Worm (Caenorhabditis elegans) whole organism, L4 larva: ENCODE data around the gene sumv-1.
"Not testable (repeated sequence)": the region's sequence is repeated elsewhere in the genome, so short reads cannot be mapped to it uniquely, and the experiment has no call there.

Experiments used
- F10B5.3 ChIP-seq: sonication (generic microtip); optimal IDR thresholded peaks from 2 replicates; lab custom pipeline; 2016; ENCODE audit warnings: mild to moderate bottlenecking, missing genetic modification characterization, missing compliant biosample characterization
- F49E8.2 ChIP-seq: sonication (generic microtip); optimal IDR thresholded peaks from 2 replicates; lab custom pipeline; 2016; ENCODE audit warnings: missing compliant biosample characterization, mild to moderate bottlenecking, missing genetic modification characterization, borderline replicate concordance
- Y48G9A.11 ChIP-seq: fragments of 200-800 bp; sonication (Bioruptor generic); IDR thresholded peaks from 2 replicates; pipeline ENCODE4 v1.3.6; 2022; ENCODE audit warnings: missing genetic modification reagents, missing genetic modification characterization, missing compliant biosample characterization
- arid-1 ChIP-seq: fragments of 200-800 bp; sonication (Bioruptor generic); conservative IDR thresholded peaks from 2 replicates; pipeline ENCODE4 v1.3.6; 2022; ENCODE audit warnings: missing genetic modification reagents, missing genetic modification characterization, missing compliant biosample characterization
- dmd-6 ChIP-seq: fragments of 200-800 bp; sonication (Bioruptor generic); IDR thresholded peaks from 2 replicates; pipeline ENCODE4 v1.3.6; 2022; ENCODE audit warnings: missing genetic modification reagents, missing genetic modification characterization, missing compliant biosample characterization
- dmd-8 ChIP-seq: fragments of 200-800 bp; sonication (Bioruptor generic); IDR thresholded peaks from 2 replicates; pipeline ENCODE4 v1.3.6; 2022; ENCODE audit warnings: missing genetic modification characterization, missing compliant biosample characterization
- dmd-9 ChIP-seq: fragments of 200-800 bp; sonication (Bioruptor generic); IDR thresholded peaks from 2 replicates; pipeline ENCODE4 v1.3.6; 2022; ENCODE audit warnings: missing genetic modification reagents, missing genetic modification characterization, missing compliant biosample characterization
- dpl-1 ChIP-seq: fragments of 150-350 bp; optimal IDR thresholded peaks from 2 replicates; lab custom pipeline; 2014; ENCODE audit warnings: missing biosample characterization, missing genetic modification reagents, missing genetic modification characterization
- duxl-1 ChIP-seq: sonication (generic microtip); optimal IDR thresholded peaks from 2 replicates; lab custom pipeline; 2016; ENCODE audit warnings: mild to moderate bottlenecking, missing genetic modification characterization, moderate library complexity, missing compliant biosample characterization; ENCODE audit not compliant: poor library complexity
- gei-8 ChIP-seq: fragments of 200-800 bp; sonication (Bioruptor generic); optimal IDR thresholded peaks from 2 replicates; lab custom pipeline; 2018; ENCODE audit warnings: mild to moderate bottlenecking, missing genetic modification characterization, missing compliant biosample characterization
- hif-1 ChIP-seq, 2 experiments: sonication (generic microtip); optimal IDR thresholded peaks; 2 replicates each; lab custom pipeline; 2016 to 2017; ENCODE audit warnings: missing compliant biosample characterization in 2 of 2, missing genetic modification characterization in 2 of 2, missing genetic modification reagents in 2 of 2, missing genotype in 2 of 2, mild to moderate bottlenecking in 1 of 2
- hlh-30 ChIP-seq: sonication (generic microtip); optimal IDR thresholded peaks from 2 replicates; lab custom pipeline; 2017; ENCODE audit warnings: antibody characterized with exemption, mild to moderate bottlenecking, missing genetic modification characterization, missing compliant biosample characterization; ENCODE audit not compliant: insufficient read depth
- hmg-1.1 ChIP-seq: fragments of 200-800 bp; sonication (Bioruptor generic); IDR thresholded peaks from 2 replicates; pipeline ENCODE4 v1.3.6; 2022; ENCODE audit warnings: missing genetic modification reagents, missing genetic modification characterization, missing compliant biosample characterization
- lin-1 ChIP-seq: fragments of 200-800 bp; sonication (Bioruptor generic); IDR thresholded peaks from 2 replicates; pipeline ENCODE4 v1.3.6; 2022; ENCODE audit warnings: missing genetic modification reagents, missing genetic modification characterization, missing compliant biosample characterization
- lin-13 ChIP-seq: fragments of 150-350 bp; optimal IDR thresholded peaks from 2 replicates; lab custom pipeline; 2014; ENCODE audit warnings: missing biosample characterization, missing genetic modification reagents, missing genetic modification characterization
- lin-15B ChIP-seq: fragments of 150-350 bp; sonication (generic microtip); optimal IDR thresholded peaks from 3 replicates; lab custom pipeline; 2014; ENCODE audit warnings: missing biosample characterization, missing genetic modification characterization
- lin-29 ChIP-seq: fragments of 200-800 bp; sonication (Bioruptor generic); IDR thresholded peaks from 2 replicates; pipeline ENCODE4 v1.3.6; 2022; ENCODE audit warnings: missing genetic modification reagents, missing genetic modification characterization, missing compliant biosample characterization
- lsy-2 ChIP-seq, 2 experiments: fragments of 150-350 bp in 1 of 2; sonication (generic microtip) in 1 of 2; optimal IDR thresholded peaks; 2 replicates each; lab custom pipeline; 2014 to 2017; ENCODE audit warnings: missing biosample characterization in 2 of 2, missing genetic modification characterization in 2 of 2
- madf-5 ChIP-seq, 2 experiments: fragments of 200-800 bp; sonication (Bioruptor generic); IDR thresholded peaks; 2 replicates each; pipeline ENCODE4 v1.3.6; 2022; ENCODE audit warnings: missing compliant biosample characterization in 2 of 2, missing genetic modification characterization in 2 of 2
- madf-9 ChIP-seq: fragments of 200-800 bp; sonication (Bioruptor generic); conservative IDR thresholded peaks from 2 replicates; pipeline ENCODE4 v1.3.6; 2022; ENCODE audit warnings: missing genetic modification reagents, missing genetic modification characterization, missing compliant biosample characterization
- mdt-29 ChIP-seq: fragments of 200-800 bp; sonication (Bioruptor generic); IDR thresholded peaks from 2 replicates; pipeline ENCODE4 v1.3.6; 2022; ENCODE audit warnings: missing genetic modification reagents, missing genetic modification characterization, missing compliant biosample characterization
- mxl-3 ChIP-seq: fragments of 200-800 bp; sonication (Bioruptor generic); optimal IDR thresholded peaks from 2 replicates; lab custom pipeline; 2018; ENCODE audit warnings: mild to moderate bottlenecking, missing genetic modification characterization, missing compliant biosample characterization
- nhr-41 ChIP-seq: fragments of 200-800 bp; sonication (Bioruptor generic); IDR thresholded peaks from 2 replicates; pipeline ENCODE4 v1.3.6; 2022; ENCODE audit warnings: missing genetic modification reagents, missing genetic modification characterization, missing compliant biosample characterization
- nhr-6 ChIP-seq: fragments of 150-350 bp; optimal IDR thresholded peaks from 2 replicates; lab custom pipeline; 2014; ENCODE audit warnings: missing biosample characterization, missing genetic modification characterization
- nhr-77 ChIP-seq: fragments of 150-350 bp; optimal IDR thresholded peaks from 2 replicates; lab custom pipeline; 2014; ENCODE audit warnings: missing biosample characterization, missing genetic modification characterization
- pha-4 ChIP-seq, 2 experiments: fragments of 150-350 bp in 1 of 2; fragments of 200-800 bp in 1 of 2; sonication (Bioruptor generic) in 1 of 2; IDR thresholded peaks in 1 of 2; optimal IDR thresholded peaks in 1 of 2; 2 replicates each; pipeline versions ENCODE4 v1.3.6 to Lab custom; 2014 to 2022; ENCODE audit warnings: missing genetic modification characterization in 2 of 2, missing genetic modification reagents in 2 of 2, missing biosample characterization in 1 of 2, missing compliant biosample characterization in 1 of 2
- php-3 ChIP-seq: fragments of 200-800 bp; sonication (Bioruptor generic); IDR thresholded peaks from 2 replicates; pipeline ENCODE4 v1.3.6; 2022; ENCODE audit warnings: missing genetic modification reagents, missing genetic modification characterization, missing compliant biosample characterization
- rbr-2 ChIP-seq: sonication (generic microtip); optimal IDR thresholded peaks from 2 replicates; lab custom pipeline; 2016; ENCODE audit warnings: missing genotype, missing genetic modification characterization, missing compliant biosample characterization
- saeg-2 ChIP-seq: fragments of 200-800 bp; sonication (Bioruptor generic); IDR thresholded peaks from 2 replicates; pipeline ENCODE4 v1.3.6; 2022; ENCODE audit warnings: missing genetic modification reagents, missing genetic modification characterization, missing compliant biosample characterization
- set-16 ChIP-seq: fragments of 200-800 bp; sonication (Bioruptor generic); IDR thresholded peaks from 2 replicates; pipeline ENCODE4 v1.3.6; 2022; ENCODE audit warnings: missing genetic modification reagents, missing genetic modification characterization, missing compliant biosample characterization
- spr-1 ChIP-seq: sonication (generic microtip); optimal IDR thresholded peaks from 2 replicates; lab custom pipeline; 2016; ENCODE audit warnings: mild to moderate bottlenecking, missing genetic modification characterization, missing compliant biosample characterization
- vab-7 ChIP-seq: fragments of 200-800 bp; sonication (Bioruptor generic); IDR thresholded peaks from 2 replicates; pipeline ENCODE4 v1.3.6; 2022; ENCODE audit warnings: missing genetic modification reagents, missing genetic modification characterization, missing compliant biosample characterization
- zag-1 ChIP-seq: fragments of 150-350 bp; optimal IDR thresholded peaks from 2 replicates; lab custom pipeline; 2014; ENCODE audit warnings: missing biosample characterization, missing genetic modification characterization
- zfp-2 ChIP-seq: sonication (generic microtip); optimal IDR thresholded peaks from 2 replicates; lab custom pipeline; 2016; ENCODE audit warnings: mild to moderate bottlenecking, missing genetic modification characterization, missing compliant biosample characterization
- zfp-3 ChIP-seq: fragments of 200-800 bp; sonication (Bioruptor generic); conservative IDR thresholded peaks from 2 replicates; pipeline ENCODE4 v1.3.6; 2022; ENCODE audit warnings: missing genetic modification reagents, missing genetic modification characterization, missing compliant biosample characterization
- zip-11 ChIP-seq: fragments of 200-800 bp; sonication (Bioruptor generic); IDR thresholded peaks from 2 replicates; pipeline ENCODE4 v1.3.6; 2022; ENCODE audit warnings: missing genetic modification characterization, missing compliant biosample characterization
- ztf-11 ChIP-seq: fragments of 150-350 bp; optimal IDR thresholded peaks from 2 replicates; lab custom pipeline; 2014; ENCODE audit warnings: missing biosample characterization, missing genetic modification characterization

Gene sumv-1

ce11 chrIII:5211137-5211648, 42.8 kb downstream of the sumv-1 start (continued):
- peak; percentile 86 for TF ChIP-seq mxl-3 (GFP tag; lab: Kevin White, UChicago)
- TF ChIP-seq zip-11 (GFP tag; lab: Robert Waterston, UW), result 0 out of 2 replicates have a peak, but pooled peaks have one; percentile 68
- peak; percentile 53; the same call in 1 of the 2 replicates for TF ChIP-seq zfp-3
- peak; percentile 78 for TF ChIP-seq rbr-2 (tag; lab: Kevin White, UChicago)
- TF ChIP-seq mdt-29 (GFP tag; lab: Robert Waterston, UW), result peak; percentile 76
- peak; percentile 41 to 62 for TF ChIP-seq hif-1 (tag; optimal IDR thresholded peaks at IDR 0.05; lab: Kevin White, UChicago)
- 0 out of 2 replicates have a peak, but pooled peaks have one; percentile 59 for TF ChIP-seq saeg-2 (GFP tag; lab: Robert Waterston, UW)
- peak; percentile 70 for TF ChIP-seq lin-13 (GFP tag; lab: Kevin White, UChicago)
- TF ChIP-seq php-3 (GFP tag; lab: Robert Waterston, UW), result peak; percentile 76
- TF ChIP-seq hmg-1.1 (GFP tag; lab: Robert Waterston, UW), result peak; percentile 81; the same call in 1 of the 2 replicates
- peak; percentile 27 for TF ChIP-seq nhr-77 (tag; lab: Kevin White, UChicago)
- TF ChIP-seq pha-4 (GFP tag; IDR thresholded peaks at IDR 0.05; lab: Robert Waterston, UW), result peak; percentile 82
- not testable (repeated sequence) for TF ChIP-seq pha-4 (tag; optimal IDR thresholded peaks at IDR 0.05; lab: Kevin White, UChicago)
- TF ChIP-seq Y48G9A.11 (GFP tag; lab: Robert Waterston, UW), result peak; percentile 70; the same call in 1 of the 2 replicates
- TF ChIP-seq lin-1 (GFP tag; lab: Robert Waterston, UW), result peak; percentile 73
- TF ChIP-seq zfp-2 (tag; lab: Kevin White, UChicago), result peak; percentile 11
- TF ChIP-seq dmd-9, result 0 out of 2 replicates have a peak, but pooled peaks have one; percentile 8
- peak; percentile 41 for TF ChIP-seq dpl-1 (GFP tag; lab: Kevin White, UChicago)
- TF ChIP-seq set-16 (GFP tag; lab: Robert Waterston, UW), result peak; percentile 85
- TF ChIP-seq gei-8, result peak; percentile 37
- peak; percentile 78 for TF ChIP-seq spr-1 (tag; lab: Kevin White, UChicago)
- TF ChIP-seq duxl-1 (tag; lab: Kevin White, UChicago), result peak; percentile 51
- peak; percentile 82; the same call in 1 of the 2 replicates for TF ChIP-seq arid-1 (GFP tag; lab: Robert Waterston, UW)
- peak; percentile 74 for TF ChIP-seq dmd-6 (GFP tag; lab: Robert Waterston, UW)
- peak; percentile 53; the same call in 1 of the 2 replicates for TF ChIP-seq lin-29 (GFP tag; lab: Robert Waterston, UW)
- peak; percentile 64 for TF ChIP-seq madf-9
- peak; percentile 71 for TF ChIP-seq nhr-41 (GFP tag; lab: Robert Waterston, UW)
- TF ChIP-seq hlh-30, result peak; percentile 56
- TF ChIP-seq F49E8.2 (tag; lab: Kevin White, UChicago), result peak; percentile 55
- peak; percentile 29 for TF ChIP-seq nhr-6

DNA sequence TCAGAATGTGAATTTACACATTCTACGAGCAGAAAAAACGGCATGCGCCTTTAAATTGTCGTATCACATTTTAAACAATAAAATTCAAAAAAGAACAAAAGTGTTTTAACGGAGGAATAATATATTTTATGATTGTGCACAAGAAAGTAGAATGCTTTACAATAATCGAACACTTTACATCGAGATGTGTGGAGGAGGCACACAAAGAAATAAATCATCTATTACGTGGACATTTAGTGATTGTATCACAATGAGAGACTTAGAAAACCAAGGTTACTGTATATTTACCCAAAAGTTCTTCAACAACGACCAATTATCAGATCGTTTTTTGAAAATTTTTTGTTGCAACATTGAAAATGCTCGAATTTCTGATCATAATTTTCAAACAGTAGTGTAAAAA, 43.7 kb downstream of the sumv-1 start:
- TF ChIP-seq lin-15B (no peak), zag-1 (tag; lab: Kevin White, UChicago) (no peak), F10B5.3 (tag; lab: Kevin White, UChicago) (no peak), dmd-8 (GFP tag; lab: Robert Waterston, UW) (no peak), vab-7 (GFP tag; lab: Robert Waterston, UW) (no peak), lsy-2 (tag; optimal IDR thresholded peaks at IDR 0.05; lab: Kevin White, UChicago) (peak in 1 of 2 experiments; percentile 14), madf-5 (GFP tag; IDR thresholded peaks at IDR 0.05; lab: Robert Waterston, UW) (no peak), ztf-11 (tag; lab: Kevin White, UChicago) (no peak)
